Worm (Caenorhabditis elegans) whole organism, midembryonic: ENCODE results near the gene srx-128.

ENCODE experiments used
- T22C8.4 ChIP-seq: fragments of 200-800 bp; sonication (Bioruptor generic); IDR thresholded peaks from 2 replicates; pipeline ENCODE4 v1.3.6; 2022; ENCODE audit warnings: missing genetic modification characterization, missing compliant biosample characterization
- flt-1 ChIP-seq: fragments of 200-800 bp; sonication (Bioruptor generic); IDR thresholded peaks from 2 replicates; pipeline ENCODE4 v1.3.6; 2022; ENCODE audit warnings: missing genetic modification characterization, missing compliant biosample characterization
- klf-2 ChIP-seq: fragments of 200-800 bp; sonication (Bioruptor generic); conservative IDR thresholded peaks from 2 replicates; pipeline ENCODE4 v1.3.6; 2022; ENCODE audit warnings: missing genetic modification reagents, missing genetic modification characterization, missing compliant biosample characterization
- tab-1 ChIP-seq: fragments of 200-800 bp; sonication (Bioruptor generic); IDR thresholded peaks from 2 replicates; pipeline ENCODE4 v1.3.6; 2022; ENCODE audit warnings: missing genetic modification characterization, missing compliant biosample characterization
- ztf-23 ChIP-seq: fragments of 200-800 bp; sonication (Bioruptor generic); IDR thresholded peaks from 2 replicates; pipeline ENCODE4 v1.3.6; 2022; ENCODE audit warnings: missing genetic modification reagents, missing genetic modification characterization, missing compliant biosample characterization
- ztf-29 ChIP-seq: fragments of 200-800 bp; sonication (Bioruptor generic); IDR thresholded peaks from 2 replicates; pipeline ENCODE4 v1.3.6; 2022; ENCODE audit warnings: missing genetic modification reagents, missing genetic modification characterization, missing compliant biosample characterization

ce11 chrV:13866353-13866752 is 29.1 kb downstream of the srx-128 start, which contains the start of gene nhr-175:
- TF ChIP-seq ztf-29 = no peak
- TF ChIP-seq flt-1 = no peak
- TF ChIP-seq ztf-23 (GFP tag; lab: Robert Waterston, UW) = no peak
- no peak for TF ChIP-seq T22C8.4 (GFP tag; lab: Robert Waterston, UW)
- TF ChIP-seq klf-2 (GFP tag; lab: Robert Waterston, UW) = no peak
- TF ChIP-seq tab-1 = no peak
